Worm (Caenorhabditis elegans) whole organism, midembryonic: ENCODE results near the gene srh-169.

Experiments
- T22C8.4 ChIP-seq: fragments of 200-800 bp; sonication (Bioruptor generic); IDR thresholded peaks from 2 replicates; pipeline ENCODE4 v1.3.6; 2022; ENCODE audit warnings: missing genetic modification characterization, missing compliant biosample characterization
- cog-1 ChIP-seq: sonication (generic microtip); optimal IDR thresholded peaks from 2 replicates; lab custom pipeline; 2016; ENCODE audit warnings: missing genetic modification characterization, missing compliant biosample characterization
- flt-1 ChIP-seq: fragments of 200-800 bp; sonication (Bioruptor generic); IDR thresholded peaks from 2 replicates; pipeline ENCODE4 v1.3.6; 2022; ENCODE audit warnings: missing genetic modification characterization, missing compliant biosample characterization
- klf-2 ChIP-seq: fragments of 200-800 bp; sonication (Bioruptor generic); conservative IDR thresholded peaks from 2 replicates; pipeline ENCODE4 v1.3.6; 2022; ENCODE audit warnings: missing genetic modification reagents, missing genetic modification characterization, missing compliant biosample characterization
- med-1 ChIP-seq: sonication (generic microtip); optimal IDR thresholded peaks from 2 replicates; lab custom pipeline; 2017; ENCODE audit warnings: missing genetic modification characterization, mild to moderate bottlenecking, missing compliant biosample characterization, antibody characterized with exemption, missing genetic modification reagents; ENCODE audit not compliant: insufficient read depth
- ref-1 ChIP-seq: fragments of 200-800 bp; sonication (Bioruptor generic); conservative IDR thresholded peaks from 2 replicates; pipeline ENCODE4 v1.3.6; 2022; ENCODE audit warnings: missing genetic modification reagents, missing genetic modification characterization, missing compliant biosample characterization
- tab-1 ChIP-seq: fragments of 200-800 bp; sonication (Bioruptor generic); IDR thresholded peaks from 2 replicates; pipeline ENCODE4 v1.3.6; 2022; ENCODE audit warnings: missing genetic modification characterization, missing compliant biosample characterization
- ztf-23 ChIP-seq: fragments of 200-800 bp; sonication (Bioruptor generic); IDR thresholded peaks from 2 replicates; pipeline ENCODE4 v1.3.6; 2022; ENCODE audit warnings: missing genetic modification reagents, missing genetic modification characterization, missing compliant biosample characterization
- ztf-29 ChIP-seq: fragments of 200-800 bp; sonication (Bioruptor generic); IDR thresholded peaks from 2 replicates; pipeline ENCODE4 v1.3.6; 2022; ENCODE audit warnings: missing genetic modification reagents, missing genetic modification characterization, missing compliant biosample characterization

Gene srh-169

DNA sequence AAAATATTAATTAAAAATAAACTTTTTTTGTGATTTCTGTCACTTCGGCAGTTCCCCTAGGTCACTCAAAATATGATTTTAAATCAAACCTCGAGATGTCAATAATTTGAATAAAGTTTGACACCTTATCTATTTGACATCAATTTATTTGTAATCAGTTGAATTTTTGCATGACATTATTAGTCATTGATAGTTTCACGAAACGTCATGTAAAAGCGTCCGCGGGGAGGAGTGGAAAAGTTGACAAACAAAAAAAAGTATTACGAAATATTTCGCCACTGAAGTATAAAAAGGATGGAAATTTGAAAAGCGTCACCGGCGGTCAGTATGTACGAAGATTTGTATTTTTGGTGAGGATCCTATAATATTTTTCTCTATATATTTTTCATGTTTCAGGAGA is 22.9 kb upstream of the srh-169 start, which contains the start of gene K09D9.1:
TSS of gene K09D9.1 (plus strand) at position 271 of the 400 bp plus-strand sequence.
- no peak for TF ChIP-seq ztf-23 (GFP tag; lab: Robert Waterston, UW)
- no peak for TF ChIP-seq ztf-29
- TF ChIP-seq T22C8.4 = no peak
- TF ChIP-seq med-1 (GFP tag; lab: Kevin White, UChicago) = no peak
- TF ChIP-seq ref-1 (GFP tag; lab: Robert Waterston, UW) = no peak
- TF ChIP-seq cog-1 = no peak
- TF ChIP-seq flt-1 (GFP tag; lab: Robert Waterston, UW) = no peak

DNA sequence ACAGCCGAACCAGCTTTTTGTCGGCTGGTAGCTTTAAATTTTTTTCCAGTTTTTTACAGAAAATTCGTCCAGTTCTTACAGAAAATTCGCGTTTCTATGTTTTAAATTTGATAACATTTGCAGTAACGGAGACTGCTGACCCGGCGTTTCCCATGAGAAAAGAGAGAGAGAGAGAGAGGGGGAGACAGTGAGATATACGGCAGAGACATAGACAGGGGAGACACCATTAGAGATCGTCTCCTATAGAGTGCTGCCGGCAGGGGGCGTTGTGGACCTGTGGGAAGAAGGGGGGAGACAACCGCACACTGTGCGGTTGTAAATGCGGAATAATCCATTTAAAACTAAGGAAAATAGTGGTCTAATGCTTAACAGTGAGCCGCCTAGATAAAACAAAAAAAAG is 18.0 kb upstream of the srh-169 start:
- TF ChIP-seq flt-1 (GFP tag; lab: Robert Waterston, UW) (no peak), klf-2 (GFP tag; lab: Robert Waterston, UW) (0 out of 2 replicates have a peak, but pooled peaks have one; percentile 48), med-1 (GFP tag; lab: Kevin White, UChicago) (peak; percentile 16), ref-1 (GFP tag; lab: Robert Waterston, UW) (0 out of 2 replicates have a peak, but pooled peaks have one; percentile 4), cog-1 (no peak), ztf-23 (GFP tag; lab: Robert Waterston, UW) (no peak), ztf-29 (no peak), tab-1 (GFP tag; lab: Robert Waterston, UW) (no peak), T22C8.4 (no peak)

DNA sequence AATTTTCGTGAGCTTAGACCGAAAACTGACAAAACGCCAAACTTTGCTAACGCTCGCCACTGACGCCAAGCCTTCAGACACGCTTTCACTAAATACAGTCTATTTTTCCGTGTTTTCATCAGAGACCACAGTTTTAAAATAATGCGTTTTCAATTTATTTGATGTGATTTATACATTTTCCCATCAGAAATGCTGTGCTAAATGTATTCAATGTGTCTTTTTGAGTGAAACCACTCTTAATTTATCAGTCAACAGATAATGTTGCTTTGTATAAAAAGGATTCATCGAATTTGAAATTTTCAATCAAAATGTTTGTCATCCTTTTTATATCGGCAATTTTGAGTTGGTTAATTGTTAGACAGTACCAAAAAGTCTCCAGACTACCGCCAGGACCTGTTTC is 16.3 kb upstream of the srh-169 start, which contains the start of gene cyp-35A4:
TSS of gene cyp-35A4 (plus strand) at position 301 of the 400 bp plus-strand sequence.
- no peak for TF ChIP-seq ztf-29
- TF ChIP-seq tab-1 (GFP tag; lab: Robert Waterston, UW) = no peak
- TF ChIP-seq ref-1 (GFP tag; lab: Robert Waterston, UW) = no peak
- no peak for TF ChIP-seq ztf-23 (GFP tag; lab: Robert Waterston, UW)
- no peak for TF ChIP-seq cog-1
- no peak for TF ChIP-seq T22C8.4
- no peak for TF ChIP-seq med-1 (GFP tag; lab: Kevin White, UChicago)
- no peak for TF ChIP-seq flt-1 (GFP tag; lab: Robert Waterston, UW)
- TF ChIP-seq klf-2 (GFP tag; lab: Robert Waterston, UW) = no peak

ce11 chrV:4034303-4034702 is 13.3 kb upstream of the srh-169 start, which contains the start of gene C49G7.7:
C49G7.7 (plus strand) TSS chrV:4034476.
- TF ChIP-seq tab-1 (GFP tag; lab: Robert Waterston, UW) (no peak), ztf-29 (no peak), cog-1 (no peak), ref-1 (GFP tag; lab: Robert Waterston, UW) (no peak), flt-1 (GFP tag; lab: Robert Waterston, UW) (no peak), ztf-23 (GFP tag; lab: Robert Waterston, UW) (no peak), klf-2 (GFP tag; lab: Robert Waterston, UW) (no peak), med-1 (GFP tag; lab: Kevin White, UChicago) (no peak)

DNA sequence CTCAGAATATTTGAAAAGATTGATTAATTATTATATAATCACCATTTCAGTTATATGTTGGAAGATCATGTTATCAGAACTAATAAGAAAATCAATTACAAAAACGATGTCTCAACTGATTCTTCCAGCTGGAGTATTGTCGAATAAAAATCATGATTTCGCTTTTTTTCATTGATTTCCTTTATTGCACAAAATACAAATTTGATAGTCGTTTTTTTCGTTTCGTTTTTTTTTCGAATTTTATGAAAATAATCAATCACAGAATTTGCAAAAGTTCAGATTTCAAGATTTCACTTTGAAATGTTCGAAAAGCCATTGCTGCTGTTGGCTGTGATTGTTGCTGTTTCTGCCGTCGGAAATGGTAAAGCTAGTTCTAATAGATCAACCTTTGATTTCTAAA is 11.8 kb upstream of the srh-169 start, which contains the start of gene C49G7.13:
TSS of gene C49G7.13 (plus strand) at position 301 of the 400 bp plus-strand sequence.
- TF ChIP-seq flt-1 (GFP tag; lab: Robert Waterston, UW) = no peak
- TF ChIP-seq ref-1 (GFP tag; lab: Robert Waterston, UW) = no peak
- TF ChIP-seq klf-2 (GFP tag; lab: Robert Waterston, UW) = no peak
- TF ChIP-seq ztf-29 = no peak
- TF ChIP-seq ztf-23 (GFP tag; lab: Robert Waterston, UW) = no peak
- no peak for TF ChIP-seq T22C8.4
- no peak for TF ChIP-seq med-1 (GFP tag; lab: Kevin White, UChicago)
- no peak for TF ChIP-seq tab-1 (GFP tag; lab: Robert Waterston, UW)
- no peak for TF ChIP-seq cog-1

- TF ChIP-seq tab-1 (GFP tag; lab: Robert Waterston, UW) (no peak), ref-1 (GFP tag; lab: Robert Waterston, UW) (no peak), ztf-29 (no peak), T22C8.4 (no peak)
These were observed 9.5 kb upstream of the srh-169 start, which contains the start of gene C49G7.12 for ce11 chrV:4038110-4038509. C49G7.12 (plus strand) TSS chrV:4038410.

DNA sequence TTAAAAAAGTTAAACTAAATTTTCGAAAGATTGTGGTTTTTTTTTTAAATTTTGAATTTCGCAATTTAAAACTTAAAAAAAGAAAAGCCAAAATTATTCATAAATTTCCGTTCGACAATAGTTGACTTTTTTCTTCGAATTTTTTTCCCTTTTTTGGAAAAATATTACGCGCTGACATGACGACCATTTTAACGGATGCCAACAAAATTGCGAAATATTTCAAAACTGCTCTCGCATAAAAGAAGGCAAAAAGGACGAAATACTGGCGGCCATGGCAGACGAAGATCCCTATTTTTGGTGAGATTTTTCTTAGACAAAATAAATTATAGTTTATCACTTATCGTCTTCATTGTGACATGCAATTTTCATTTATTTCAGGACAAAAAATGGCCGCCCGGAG is 9.1 kb upstream of the srh-169 start:
- no peak for TF ChIP-seq cog-1
- no peak for TF ChIP-seq ztf-29
- TF ChIP-seq flt-1 (GFP tag; lab: Robert Waterston, UW) = no peak

ce11 chrV:4041853-4042424 is 5.7 kb upstream of the srh-169 start, which contains the start of the genes C49G7.10 and irg-2:
C49G7.10 (minus strand) TSS chrV:4042021.
irg-2 (plus strand) TSS chrV:4042181.
- TF ChIP-seq klf-2 (GFP tag; lab: Robert Waterston, UW) = no peak
- TF ChIP-seq ztf-23 (GFP tag; lab: Robert Waterston, UW) = no peak
- no peak for TF ChIP-seq ztf-29
- TF ChIP-seq tab-1 (GFP tag; lab: Robert Waterston, UW) = no peak
- TF ChIP-seq flt-1 (GFP tag; lab: Robert Waterston, UW) = no peak
- TF ChIP-seq med-1 (GFP tag; lab: Kevin White, UChicago) = no peak
- no peak for TF ChIP-seq T22C8.4
- TF ChIP-seq ref-1 (GFP tag; lab: Robert Waterston, UW) = no peak
- TF ChIP-seq cog-1 = no peak

DNA sequence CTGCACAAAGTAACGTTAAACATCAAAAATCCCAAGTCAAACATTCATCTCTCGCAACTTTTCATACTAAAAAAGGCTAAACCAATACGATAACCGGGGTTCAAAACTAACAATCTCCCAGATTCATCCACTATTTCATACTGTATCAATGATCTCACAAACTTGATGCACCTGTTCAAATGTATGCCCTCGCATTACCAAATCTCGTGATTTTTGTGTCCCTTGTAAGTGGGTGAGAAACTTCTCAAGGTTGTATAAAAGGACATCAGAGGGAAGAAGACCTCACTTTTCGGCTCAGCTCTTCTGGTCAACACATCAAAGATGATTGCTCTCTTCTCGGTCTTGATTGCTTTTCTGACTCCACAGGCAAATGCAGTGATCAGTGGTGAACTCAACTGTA is 4.0 kb upstream of the srh-169 start, which contains the start of gene phat-3:
TSS of gene phat-3 (plus strand) at position 301 of the 400 bp plus-strand sequence.
- TF ChIP-seq ztf-29 (no peak), klf-2 (GFP tag; lab: Robert Waterston, UW) (no peak), T22C8.4 (no peak), ref-1 (GFP tag; lab: Robert Waterston, UW) (no peak), ztf-23 (GFP tag; lab: Robert Waterston, UW) (no peak), flt-1 (GFP tag; lab: Robert Waterston, UW) (no peak), med-1 (GFP tag; lab: Kevin White, UChicago) (no peak), cog-1 (no peak), tab-1 (GFP tag; lab: Robert Waterston, UW) (no peak)
